Worm (Caenorhabditis elegans) whole organism, L2 larva: ENCODE data around the gene deb-1.

ENCODE experiments used
- C34F6.9 ChIP-seq: fragments of 150-350 bp; optimal IDR thresholded peaks from 2 replicates; lab custom pipeline; 2014; ENCODE audit warnings: missing biosample characterization, missing genetic modification characterization
- F13H6.1 ChIP-seq: sonication (generic microtip); optimal IDR thresholded peaks from 2 replicates; lab custom pipeline; 2016; ENCODE audit warnings: missing genetic modification characterization, missing compliant biosample characterization
- R02D3.7 ChIP-seq: fragments of 150-350 bp; optimal IDR thresholded peaks from 2 replicates; lab custom pipeline; 2014; ENCODE audit warnings: missing biosample characterization, missing genetic modification characterization
- Y55F3AM.14 ChIP-seq: fragments of 200-800 bp; sonication (Bioruptor generic); optimal IDR thresholded peaks from 2 replicates; lab custom pipeline; 2018; ENCODE audit warnings: mild to moderate bottlenecking, missing genetic modification characterization, missing compliant biosample characterization
- ZK546.5 ChIP-seq: sonication (generic microtip); optimal IDR thresholded peaks from 2 replicates; lab custom pipeline; 2017; ENCODE audit warnings: missing biosample characterization, missing genetic modification characterization
- alr-1 ChIP-seq: fragments of 150-350 bp; optimal IDR thresholded peaks from 2 replicates; lab custom pipeline; 2014; ENCODE audit warnings: missing biosample characterization, missing genetic modification characterization
- aly-2 ChIP-seq: fragments of 150-350 bp; optimal IDR thresholded peaks from 2 replicates; lab custom pipeline; 2014; ENCODE audit warnings: missing biosample characterization, missing genetic modification characterization
- ama-1 ChIP-seq: fragments of 150-350 bp; optimal IDR thresholded peaks from 2 replicates; lab custom pipeline; 2018; ENCODE audit warnings: inconsistent platforms
- blmp-1 ChIP-seq: sonication (generic microtip); optimal IDR thresholded peaks from 2 replicates; lab custom pipeline; 2017; ENCODE audit warnings: missing genetic modification characterization, mild to moderate bottlenecking, missing compliant biosample characterization, antibody characterized with exemption, moderate library complexity; ENCODE audit not compliant: insufficient read depth
- ceh-16 ChIP-seq: fragments of 150-350 bp; optimal IDR thresholded peaks from 2 replicates; lab custom pipeline; 2014; ENCODE audit warnings: missing biosample characterization, missing genetic modification characterization
- ceh-82 ChIP-seq: fragments of 150-350 bp; optimal IDR thresholded peaks from 2 replicates; lab custom pipeline; 2014; ENCODE audit warnings: missing biosample characterization, missing genetic modification characterization
- crh-2 ChIP-seq: sonication (generic microtip); optimal IDR thresholded peaks from 2 replicates; lab custom pipeline; 2017; ENCODE audit warnings: missing biosample characterization, missing genetic modification characterization
- dmd-4 ChIP-seq: sonication (generic microtip); optimal IDR thresholded peaks from 2 replicates; lab custom pipeline; 2017; ENCODE audit warnings: missing biosample characterization, missing genetic modification characterization
- egl-27 ChIP-seq: sonication (generic microtip); optimal IDR thresholded peaks from 3 replicates; lab custom pipeline; 2017; ENCODE audit warnings: missing biosample characterization, missing genetic modification reagents, missing genetic modification characterization
- elt-1 ChIP-seq: fragments of 150-350 bp; optimal IDR thresholded peaks from 2 replicates; lab custom pipeline; 2014; ENCODE audit warnings: missing biosample characterization, missing genetic modification characterization
- elt-3 ChIP-seq: sonication (generic microtip); optimal IDR thresholded peaks from 2 replicates; lab custom pipeline; 2017; ENCODE audit warnings: missing biosample characterization, missing genetic modification characterization
- fos-1 ChIP-seq: fragments of 150-350 bp; optimal IDR thresholded peaks from 2 replicates; lab custom pipeline; 2014; ENCODE audit warnings: missing biosample characterization, missing genetic modification characterization
- gmeb-1 ChIP-seq: fragments of 150-350 bp; optimal IDR thresholded peaks from 2 replicates; lab custom pipeline; 2014; ENCODE audit warnings: missing biosample characterization, missing genetic modification characterization
- lin-11 ChIP-seq: fragments of 150-350 bp; sonication (generic microtip); optimal IDR thresholded peaks from 2 replicates; lab custom pipeline; 2014; ENCODE audit warnings: missing biosample characterization, missing genetic modification characterization, inconsistent platforms, mixed read lengths
- lin-13 ChIP-seq: fragments of 150-350 bp; optimal IDR thresholded peaks from 2 replicates; lab custom pipeline; 2014; ENCODE audit warnings: missing biosample characterization, missing genetic modification reagents, missing genetic modification characterization
- lin-39 ChIP-seq: fragments of 150-350 bp; optimal IDR thresholded peaks from 2 replicates; lab custom pipeline; 2014; ENCODE audit warnings: missing biosample characterization, missing genetic modification reagents, missing genetic modification characterization
- lsy-2 ChIP-seq, 2 experiments: fragments of 150-350 bp in 1 of 2; sonication (generic microtip) in 1 of 2; optimal IDR thresholded peaks; 2 replicates each; lab custom pipeline; 2014 to 2017; ENCODE audit warnings: missing biosample characterization in 2 of 2, missing genetic modification characterization in 2 of 2
- mab-5 ChIP-seq: fragments of 150-350 bp; optimal IDR thresholded peaks from 2 replicates; lab custom pipeline; 2014; ENCODE audit warnings: missing biosample characterization, missing genetic modification characterization
- mbf-1 ChIP-seq: sonication (generic microtip); optimal IDR thresholded peaks from 2 replicates; lab custom pipeline; 2017; ENCODE audit warnings: missing biosample characterization, missing genetic modification characterization
- mdl-1 ChIP-seq, 2 experiments: fragments of 150-350 bp in 1 of 2; sonication (generic microtip) in 1 of 2; optimal IDR thresholded peaks; 2 replicates each; lab custom pipeline; 2017; ENCODE audit warnings: missing biosample characterization in 2 of 2, missing genetic modification characterization in 2 of 2
- nhr-10 ChIP-seq: sonication (generic microtip); optimal IDR thresholded peaks from 2 replicates; lab custom pipeline; 2017; ENCODE audit warnings: missing biosample characterization, missing genetic modification characterization
- nhr-11 ChIP-seq: fragments of 150-350 bp; optimal IDR thresholded peaks from 2 replicates; lab custom pipeline; 2014; ENCODE audit warnings: missing biosample characterization, missing genetic modification characterization
- nhr-12 ChIP-seq: fragments of 150-350 bp; optimal IDR thresholded peaks from 2 replicates; lab custom pipeline; 2014; ENCODE audit warnings: missing biosample characterization, missing genetic modification characterization
- nhr-129 ChIP-seq: fragments of 150-350 bp; optimal IDR thresholded peaks from 2 replicates; lab custom pipeline; 2014; ENCODE audit warnings: missing biosample characterization, missing genetic modification characterization
- nhr-21 ChIP-seq: fragments of 150-350 bp; optimal IDR thresholded peaks from 2 replicates; lab custom pipeline; 2014; ENCODE audit warnings: missing biosample characterization, missing genetic modification characterization
- nhr-23 ChIP-seq: fragments of 150-350 bp; optimal IDR thresholded peaks from 2 replicates; lab custom pipeline; 2014; ENCODE audit warnings: missing biosample characterization, missing genetic modification reagents, missing genetic modification characterization
- nhr-237 ChIP-seq: fragments of 150-350 bp; optimal IDR thresholded peaks from 2 replicates; lab custom pipeline; 2014; ENCODE audit warnings: missing biosample characterization, missing genetic modification characterization
- nhr-25 ChIP-seq: fragments of 150-350 bp; sonication (generic microtip); optimal IDR thresholded peaks from 3 replicates; lab custom pipeline; 2014; ENCODE audit warnings: missing biosample characterization, missing genetic modification characterization
- nhr-6 ChIP-seq: fragments of 150-350 bp; optimal IDR thresholded peaks from 2 replicates; lab custom pipeline; 2014; ENCODE audit warnings: missing biosample characterization, missing genetic modification characterization
- nhr-77 ChIP-seq: fragments of 150-350 bp; optimal IDR thresholded peaks from 2 replicates; lab custom pipeline; 2014; ENCODE audit warnings: missing biosample characterization, missing genetic modification characterization
- peb-1 ChIP-seq: fragments of 150-350 bp; optimal IDR thresholded peaks from 2 replicates; lab custom pipeline; 2014; ENCODE audit warnings: missing biosample characterization, missing genetic modification characterization
- sem-4 ChIP-seq: fragments of 150-350 bp; optimal IDR thresholded peaks from 2 replicates; lab custom pipeline; 2014; ENCODE audit warnings: missing biosample characterization, missing genetic modification reagents, missing genetic modification characterization
- skn-1 ChIP-seq: sonication (generic microtip); optimal IDR thresholded peaks from 2 replicates; lab custom pipeline; 2017; ENCODE audit warnings: missing biosample characterization, missing genetic modification characterization
- sma-3 ChIP-seq: sonication (generic microtip); optimal IDR thresholded peaks from 2 replicates; lab custom pipeline; 2016; ENCODE audit warnings: missing genetic modification reagents, missing genetic modification characterization, missing compliant biosample characterization
- sma-9 ChIP-seq, 2 experiments: fragments of 150-350 bp in 1 of 2; sonication (generic microtip) in 1 of 2; optimal IDR thresholded peaks; 2 replicates each; lab custom pipeline; 2014 to 2016; ENCODE audit warnings: missing genetic modification characterization in 2 of 2, mild to moderate bottlenecking in 1 of 2, missing biosample characterization in 1 of 2, missing compliant biosample characterization in 1 of 2, missing genetic modification reagents in 1 of 2, moderate library complexity in 1 of 2
- snpc-4 ChIP-seq: fragments of 150-350 bp; optimal IDR thresholded peaks from 2 replicates; lab custom pipeline; 2014; ENCODE audit warnings: missing biosample characterization, missing genetic modification characterization
- unc-39 ChIP-seq: fragments of 150-350 bp; optimal IDR thresholded peaks from 2 replicates; lab custom pipeline; 2014; ENCODE audit warnings: missing biosample characterization, missing genetic modification characterization
- unc-55 ChIP-seq: fragments of 150-350 bp; sonication (generic microtip); optimal IDR thresholded peaks from 3 replicates; lab custom pipeline; 2014; ENCODE audit warnings: missing biosample characterization, missing genetic modification reagents, missing genetic modification characterization
- unc-62 ChIP-seq: fragments of 150-350 bp; optimal IDR thresholded peaks from 2 replicates; lab custom pipeline; 2014; ENCODE audit warnings: missing biosample characterization, missing genetic modification reagents, missing genetic modification characterization
- zag-1 ChIP-seq: fragments of 150-350 bp; optimal IDR thresholded peaks from 2 replicates; lab custom pipeline; 2014; ENCODE audit warnings: missing biosample characterization, missing genetic modification characterization
- ztf-1 ChIP-seq: fragments of 200-800 bp; sonication (Bioruptor generic); conservative IDR thresholded peaks from 2 replicates; pipeline ENCODE4 v1.3.6; 2022; ENCODE audit warnings: missing genetic modification characterization, missing compliant biosample characterization
- ztf-11 ChIP-seq: sonication (generic microtip); optimal IDR thresholded peaks from 2 replicates; lab custom pipeline; 2017; ENCODE audit warnings: missing biosample characterization, missing genetic modification characterization
- ztf-4 ChIP-seq: fragments of 150-350 bp; optimal IDR thresholded peaks from 2 replicates; lab custom pipeline; 2014; ENCODE audit warnings: missing biosample characterization, missing genetic modification characterization

Gene deb-1

DNA sequence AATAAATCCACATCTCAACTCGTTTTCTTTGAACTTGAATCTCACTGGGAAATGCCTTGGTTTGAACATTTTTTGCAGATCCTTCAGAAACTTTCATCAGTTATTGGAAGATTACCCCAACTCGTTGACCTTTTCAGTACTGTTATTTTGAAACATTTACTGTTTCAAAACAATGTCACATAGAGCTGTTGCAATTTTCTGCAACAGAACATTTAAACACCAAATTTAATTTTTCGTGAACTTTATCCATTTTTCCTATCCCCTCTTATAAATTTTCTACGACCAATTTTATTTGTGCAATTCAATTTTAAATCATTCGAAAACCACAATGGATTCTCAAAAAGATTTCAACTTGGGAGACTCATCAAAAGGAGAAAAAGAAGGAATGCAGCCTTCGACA is 13.8 kb upstream of the deb-1 start, which contains the start of gene ZC477.2:
Gene ZC477.2 (plus strand): TSS at position 301 of the 400 bp plus-strand sequence.
- TF ChIP-seq blmp-1 (tag; lab: Kevin White, UChicago): no peak
- no peak for TF ChIP-seq crh-2 (tag; lab: Kevin White, UChicago)
- TF ChIP-seq dmd-4 (tag; lab: Kevin White, UChicago): no peak
- no peak for TF ChIP-seq F13H6.1

DNA sequence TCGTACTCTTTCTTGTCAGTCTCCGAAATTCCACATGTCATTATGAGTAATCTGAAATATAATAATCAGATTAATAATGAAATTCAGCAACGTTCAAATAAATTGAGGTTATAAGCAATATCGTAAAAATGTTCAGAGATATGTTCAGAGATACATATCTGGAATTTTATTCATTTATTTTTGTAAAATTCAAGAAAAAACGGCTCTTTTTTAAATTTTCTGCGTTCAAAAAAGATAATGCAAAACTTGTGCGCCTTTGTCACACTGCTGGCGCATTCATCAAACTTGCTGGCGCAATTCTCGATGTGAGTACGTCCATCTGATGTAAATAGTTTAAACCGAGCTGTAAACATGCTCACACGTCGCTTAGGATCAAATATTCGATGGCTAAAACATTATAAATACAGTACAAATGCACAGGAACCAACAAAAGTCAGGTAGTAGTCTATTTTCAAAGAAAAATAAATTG is 9.2 kb upstream of the deb-1 start, which contains the start of the genes rde-8 and ZC477.3:
Gene rde-8 (minus strand): TSS at position 51 of the 469 bp plus-strand sequence.
Gene ZC477.3 (plus strand): TSS at position 282 of the 469 bp plus-strand sequence.
- TF ChIP-seq egl-27 (tag; lab: Kevin White, UChicago) (peak; percentile 45), nhr-129 (tag; lab: Kevin White, UChicago) (peak; percentile 57), nhr-77 (tag; lab: Kevin White, UChicago) (no peak), lin-13 (GFP tag; lab: Kevin White, UChicago) (peak; percentile 50), elt-3 (tag; lab: Kevin White, UChicago) (no peak), mbf-1 (tag; lab: Kevin White, UChicago) (no peak), F13H6.1 (peak; percentile 66), ceh-16 (tag; lab: Kevin White, UChicago) (no peak), ceh-82 (tag; lab: Kevin White, UChicago) (no peak), peb-1 (tag; lab: Kevin White, UChicago) (no peak), zag-1 (tag; lab: Kevin White, UChicago) (no peak), lin-39 (tag; lab: Kevin White, UChicago) (no peak), ztf-4 (tag; lab: Kevin White, UChicago) (no peak), sma-3 (peak; percentile 36), nhr-11 (tag; lab: Kevin White, UChicago) (no peak), lin-11 (tag; lab: Kevin White, UChicago) (peak; percentile 32), mab-5 (tag; lab: Kevin White, UChicago) (peak; percentile 41), ama-1 (peak; percentile 22), unc-39 (tag; lab: Kevin White, UChicago) (no peak), nhr-6 (no peak), skn-1 (tag; lab: Kevin White, UChicago) (no peak), alr-1 (tag; lab: Kevin White, UChicago) (no peak), gmeb-1 (peak; percentile 83), nhr-25 (peak; percentile 70), aly-2 (tag; lab: Kevin White, UChicago) (no peak), ztf-11 (no peak), nhr-237 (tag; lab: Kevin White, UChicago) (no peak), unc-55 (GFP tag; lab: Kevin White, UChicago) (no peak), unc-62 (no peak), snpc-4 (no peak), ztf-1 (GFP tag; lab: Robert Waterston, UW) (no peak), lsy-2 (tag; optimal IDR thresholded peaks at IDR 0.05; lab: Kevin White, UChicago) (peak; percentile 67 to 89), nhr-21 (tag; lab: Kevin White, UChicago) (peak; percentile 54), elt-1 (tag; lab: Kevin White, UChicago) (no peak), C34F6.9 (tag; lab: Kevin White, UChicago) (peak; percentile 85), fos-1 (peak; percentile 47), crh-2 (tag; lab: Kevin White, UChicago) (peak; percentile 80), nhr-10 (tag; lab: Kevin White, UChicago) (peak; percentile 47), nhr-12 (tag; lab: Kevin White, UChicago) (no peak), dmd-4 (tag; lab: Kevin White, UChicago) (no peak), Y55F3AM.14 (GFP tag; lab: Kevin White, UChicago) (no peak), R02D3.7 (peak; percentile 23), nhr-23 (tag; lab: Kevin White, UChicago) (no peak), blmp-1 (tag; lab: Kevin White, UChicago) (no peak), sem-4 (peak; percentile 14), mdl-1 (tag; optimal IDR thresholded peaks at IDR 0.05; lab: Kevin White, UChicago) (no peak), sma-9 (GFP tag; optimal IDR thresholded peaks at IDR 0.05; lab: Kevin White, UChicago) (peak; percentile 80), sma-9 (tag; optimal IDR thresholded peaks at IDR 0.05; lab: Kevin White, UChicago) (no peak), ZK546.5 (tag; lab: Kevin White, UChicago) (peak; percentile 15)
